Worm (Caenorhabditis elegans): Measurements from ENCODE around the gene T12A7.10.

Gene T12A7.10

ce11 chrIV:11716414-11716813, 38.5 kb downstream of the T12A7.10 start:
- TF ChIP-seq rnt-1 (tag; optimal IDR thresholded peaks at IDR 0.05) (peak; percentile 55), tlp-1 (tag; optimal IDR thresholded peaks at IDR 0.05) (no peak), nhr-71 (tag; optimal IDR thresholded peaks at IDR 0.05) (peak; percentile 5), lin-14 (GFP tag; optimal IDR thresholded peaks at IDR 0.05) (peak; percentile 11)

ce11 chrIV:11714739-11715138, 40.2 kb downstream of the T12A7.10 start, which contains the start of gene magi-1:
magi-1 (plus strand) TSS chrIV:11715039.
- TF ChIP-seq elt-3 (tag; optimal IDR thresholded peaks at IDR 0.05) (no peak), snpc-4 (tag; optimal IDR thresholded peaks at IDR 0.05) (no peak), unc-130 (tag; optimal IDR thresholded peaks at IDR 0.05) (no peak), pag-3 (tag; optimal IDR thresholded peaks at IDR 0.05; ENCODE audit: borderline replicate concordance, insufficient read depth) (no peak), lir-3 (tag; optimal IDR thresholded peaks at IDR 0.05; ENCODE audit: poor library complexity) (no peak), C16A3.4 (tag; optimal IDR thresholded peaks at IDR 0.05) (no peak), nhr-237 (tag; optimal IDR thresholded peaks at IDR 0.05) (no peak), nhr-19 (GFP tag; conservative IDR thresholded peaks at IDR 0.05) (no peak), nhr-12 (tag; optimal IDR thresholded peaks at IDR 0.05) (no peak), blmp-1 (tag; optimal IDR thresholded peaks at IDR 0.05) (no peak), F16B12.6 (tag; optimal IDR thresholded peaks at IDR 0.05) (no peak), nhr-77 (tag; optimal IDR thresholded peaks at IDR 0.05) (no peak), nhr-71 (tag; optimal IDR thresholded peaks at IDR 0.05) (no peak), lin-35 (GFP tag; optimal IDR thresholded peaks at IDR 0.05) (no peak), mab-9 (GFP tag; IDR thresholded peaks at IDR 0.05) (no peak), egl-27 (tag; optimal IDR thresholded peaks at IDR 0.05) (no peak), tlp-1 (tag; optimal IDR thresholded peaks at IDR 0.05) (no peak), unc-86 (tag; optimal IDR thresholded peaks at IDR 0.05) (no peak)

- TF ChIP-seq lin-14 (GFP tag; optimal IDR thresholded peaks at IDR 0.05) (no peak), dsc-1 (tag; optimal IDR thresholded peaks at IDR 0.05) (peak; percentile 60)
These were observed 41.6 kb downstream of the T12A7.10 start for ce11 chrIV:11713289-11713688.

- TF ChIP-seq lin-14 (GFP tag; optimal IDR thresholded peaks at IDR 0.05): peak; percentile 88
- TF ChIP-seq pag-3 (tag; optimal IDR thresholded peaks at IDR 0.05; ENCODE audit: borderline replicate concordance, insufficient read depth): peak; percentile 82
- no peak for TF ChIP-seq nhr-11 (tag; optimal IDR thresholded peaks at IDR 0.05)
- peak; percentile 56 for TF ChIP-seq rnt-1 (tag; optimal IDR thresholded peaks at IDR 0.05)
- TF ChIP-seq ama-1 (optimal IDR thresholded peaks at IDR 0.05): no peak
- TF ChIP-seq lsy-2 (tag; optimal IDR thresholded peaks at IDR 0.05): peak in 1 of 2 experiments; percentile 42
- TF ChIP-seq nhr-76 (tag; optimal IDR thresholded peaks at IDR 0.05): no peak
These were observed 44.6 kb downstream of the T12A7.10 start for ce11 chrIV:11710331-11710730.

All from whole organism, L1 larva.